Fruit fly (Drosophila melanogaster) whole organism, embryonic: Measurements from ENCODE around the gene CG32855.

Source experiments
- CG10321 ChIP-seq: fragments of 200-800 bp; sonication (Bioruptor generic); IDR thresholded peaks from 2 replicates; pipeline ENCODE4 v1.3.6; 2022; ENCODE audit warnings: missing biosample characterization, missing genetic modification characterization
- CG10654 ChIP-seq: fragments of 200-800 bp; sonication (Bioruptor generic); optimal IDR thresholded peaks from 2 replicates; lab custom pipeline; 2016; ENCODE audit warnings: missing biosample characterization, missing genetic modification characterization
- CG11247 ChIP-seq: fragments of 200-800 bp; sonication (Bioruptor generic); IDR thresholded peaks from 2 replicates; pipeline ENCODE4 v1.3.6; 2022; ENCODE audit warnings: missing biosample characterization, missing genetic modification characterization
- CG11398 ChIP-seq: fragments of 200-800 bp; sonication (Bioruptor generic); optimal IDR thresholded peaks from 2 replicates; lab custom pipeline; 2016; ENCODE audit warnings: missing biosample characterization, missing genetic modification characterization
- CG11560 ChIP-seq: fragments of 200-800 bp; sonication (Bioruptor generic); IDR thresholded peaks from 3 replicates; pipeline ENCODE4 v1.3.6; 2022; ENCODE audit warnings: missing biosample characterization, missing genetic modification characterization
- CG12104 ChIP-seq: fragments of 200-800 bp; sonication (Bioruptor generic); optimal IDR thresholded peaks from 3 replicates; lab custom pipeline; 2016; ENCODE audit warnings: missing biosample characterization, missing genetic modification characterization
- CG13123 ChIP-seq: fragments of 200-800 bp; sonication (Bioruptor generic); optimal IDR thresholded peaks from 2 replicates; lab custom pipeline; 2016; ENCODE audit warnings: missing biosample characterization, missing genetic modification characterization
- CG14014 ChIP-seq: fragments of 200-800 bp; sonication (Bioruptor generic); IDR thresholded peaks from 2 replicates; pipeline ENCODE4 v1.3.6; 2022; ENCODE audit warnings: missing biosample characterization, missing genetic modification characterization
- CG14965 ChIP-seq: fragments of 200-800 bp; sonication (Bioruptor generic); optimal IDR thresholded peaks from 2 replicates; lab custom pipeline; 2016; ENCODE audit warnings: missing biosample characterization, missing genetic modification characterization, borderline replicate concordance
- CG1529 ChIP-seq: fragments of 200-800 bp; sonication (Bioruptor generic); optimal IDR thresholded peaks from 3 replicates; lab custom pipeline; 2018; ENCODE audit warnings: missing biosample characterization, missing genetic modification characterization
- CG17385 ChIP-seq: fragments of 200-800 bp; sonication (Bioruptor generic); optimal IDR thresholded peaks from 3 replicates; lab custom pipeline; 2018; ENCODE audit warnings: missing biosample characterization, mild to moderate bottlenecking, missing genetic modification characterization
- CG17568 ChIP-seq: fragments of 200-800 bp; sonication (Bioruptor generic); optimal IDR thresholded peaks from 2 replicates; lab custom pipeline; 2018; ENCODE audit warnings: missing biosample characterization, mild to moderate bottlenecking, missing genetic modification characterization, moderate library complexity
- CG18764 ChIP-seq: fragments of 200-800 bp; sonication (Bioruptor generic); optimal IDR thresholded peaks from 3 replicates; lab custom pipeline; 2016; ENCODE audit warnings: missing biosample characterization, missing genetic modification characterization
- CG30431 ChIP-seq: fragments of 200-800 bp; sonication (Bioruptor generic); optimal IDR thresholded peaks from 2 replicates; lab custom pipeline; 2017; ENCODE audit warnings: missing biosample characterization, missing genetic modification characterization
- CG32772 ChIP-seq: fragments of 200-800 bp; sonication (Bioruptor generic); IDR thresholded peaks from 2 replicates; pipeline ENCODE4 v1.3.6; 2022; ENCODE audit warnings: missing biosample characterization, missing genetic modification characterization
- CG3281 ChIP-seq: fragments of 200-800 bp; sonication (Bioruptor generic); optimal IDR thresholded peaks from 3 replicates; lab custom pipeline; 2017; ENCODE audit warnings: missing biosample characterization, mild to moderate bottlenecking, missing genetic modification characterization
- CG34376 ChIP-seq: fragments of 200-800 bp; sonication (Bioruptor generic); optimal IDR thresholded peaks from 2 replicates; lab custom pipeline; 2018; ENCODE audit warnings: missing biosample characterization, mild to moderate bottlenecking, missing genetic modification characterization
- CG3847 ChIP-seq: fragments of 200-800 bp; sonication (Bioruptor generic); IDR thresholded peaks from 2 replicates; pipeline ENCODE4 v1.3.6; 2022; ENCODE audit warnings: missing biosample characterization, missing genetic modification characterization
- CG4360 ChIP-seq: fragments of 200-800 bp; sonication (Bioruptor generic); IDR thresholded peaks from 2 replicates; pipeline ENCODE4 v1.3.6; 2022; ENCODE audit warnings: missing biosample characterization, missing genetic modification characterization
- CG4424 ChIP-seq: fragments of 200-800 bp; sonication (Bioruptor generic); optimal IDR thresholded peaks from 3 replicates; lab custom pipeline; 2016; ENCODE audit warnings: missing biosample characterization, missing genetic modification characterization
- CG7271 ChIP-seq: fragments of 200-800 bp; sonication (Bioruptor generic); optimal IDR thresholded peaks from 2 replicates; lab custom pipeline; 2018; ENCODE audit warnings: missing biosample characterization, mild to moderate bottlenecking, missing genetic modification characterization, moderate library complexity
- CG7372 ChIP-seq: fragments of 200-800 bp; sonication (Bioruptor generic); IDR thresholded peaks from 2 replicates; pipeline ENCODE4 v1.3.6; 2022; ENCODE audit warnings: missing biosample characterization, missing genetic modification characterization
- CG8089 ChIP-seq: fragments of 200-800 bp; sonication (Bioruptor generic); optimal IDR thresholded peaks from 3 replicates; lab custom pipeline; 2016; ENCODE audit warnings: missing biosample characterization, missing genetic modification characterization
- Deaf1 ChIP-seq: fragments of 200-800 bp; optimal IDR thresholded peaks from 3 replicates; lab custom pipeline; 2019; ENCODE audit warnings: missing biosample characterization, mild to moderate bottlenecking, missing genetic modification characterization, moderate library complexity
- HLH4C ChIP-seq: fragments of 200-800 bp; sonication (Bioruptor generic); IDR thresholded peaks from 3 replicates; pipeline ENCODE4 v1.3.6; 2022; ENCODE audit warnings: missing biosample characterization, missing genetic modification characterization; ENCODE audit not compliant: partially characterized antibody
- Jarid2 ChIP-seq: fragments of 200-800 bp; sonication (Bioruptor generic); optimal IDR thresholded peaks from 3 replicates; lab custom pipeline; 2017; ENCODE audit warnings: mild to moderate bottlenecking, missing biosample characterization, missing genetic modification reagents, missing genetic modification characterization
- MTF-1 ChIP-seq: fragments of 200-800 bp; sonication (Bioruptor generic); optimal IDR thresholded peaks from 2 replicates; lab custom pipeline; 2018; ENCODE audit warnings: missing biosample characterization, mild to moderate bottlenecking, missing genetic modification characterization, borderline replicate concordance
- Mrtf ChIP-seq: fragments of 200-800 bp; sonication (Bioruptor generic); IDR thresholded peaks from 3 replicates; pipeline ENCODE4 v1.3.6; 2022; ENCODE audit warnings: missing biosample characterization, missing genetic modification characterization
- Myb ChIP-seq: fragments of 200-800 bp; sonication (Bioruptor generic); optimal IDR thresholded peaks from 2 replicates; lab custom pipeline; 2016; ENCODE audit warnings: missing biosample characterization, missing genetic modification characterization
- Sry-δ ChIP-seq: fragments of 200-800 bp; sonication (Bioruptor generic); optimal IDR thresholded peaks from 2 replicates; lab custom pipeline; 2016; ENCODE audit warnings: missing biosample characterization, missing genetic modification characterization
- TFAM ChIP-seq: fragments of 200-800 bp; sonication (Bioruptor generic); optimal IDR thresholded peaks from 2 replicates; lab custom pipeline; 2017; ENCODE audit warnings: missing biosample characterization, missing genetic modification characterization, inconsistent platforms
- Trl ChIP-seq, 3 experiments: fragments of >200 bp in 2 of 3; fragments of 200-800 bp in 1 of 3; sonication (Bioruptor generic) in 1 of 3; optimal IDR thresholded peaks; 2 replicates in 1 of 3; 3 replicates in 2 of 3; lab custom pipeline; 2016 to 2017; ENCODE audit warnings: missing biosample characterization in 1 of 3, missing genetic modification characterization in 1 of 3
- Vsx1 ChIP-seq: fragments of 200-800 bp; sonication (Bioruptor generic); optimal IDR thresholded peaks from 2 replicates; lab custom pipeline; 2017; ENCODE audit warnings: missing biosample characterization, mild to moderate bottlenecking, missing genetic modification characterization, missing genetic modification reagents
- Xbp1 ChIP-seq: fragments of 200-800 bp; sonication (Bioruptor generic); optimal IDR thresholded peaks from 3 replicates; lab custom pipeline; 2016; ENCODE audit warnings: missing biosample characterization, mild to moderate bottlenecking, missing genetic modification characterization
- dpn ChIP-seq, 2 experiments: fragments of 200-800 bp; sonication (Bioruptor generic); optimal IDR thresholded peaks; 3 replicates each; lab custom pipeline; 2016; ENCODE audit warnings: missing biosample characterization in 2 of 2, missing genetic modification characterization in 2 of 2
- fu2 ChIP-seq: fragments of 200-800 bp; sonication (Bioruptor generic); optimal IDR thresholded peaks from 2 replicates; lab custom pipeline; 2016; ENCODE audit warnings: missing biosample characterization, missing genetic modification characterization
- ind ChIP-seq: fragments of 200-800 bp; sonication (Bioruptor generic); optimal IDR thresholded peaks from 3 replicates; lab custom pipeline; 2016; ENCODE audit warnings: missing biosample characterization, missing genetic modification characterization
- jigr1 ChIP-seq: fragments of 200-800 bp; sonication (Bioruptor generic); IDR thresholded peaks from 3 replicates; pipeline ENCODE4 v1.3.6; 2022; ENCODE audit warnings: missing biosample characterization, missing genetic modification characterization
- nerfin-2 ChIP-seq: fragments of 200-800 bp; sonication (Bioruptor generic); IDR thresholded peaks from 2 replicates; pipeline ENCODE4 v1.3.6; 2022; ENCODE audit warnings: missing biosample characterization, missing genetic modification characterization; ENCODE audit not compliant: partially characterized antibody
- nmo ChIP-seq: fragments of 200-800 bp; sonication (Bioruptor generic); optimal IDR thresholded peaks from 2 replicates; lab custom pipeline; 2018; ENCODE audit warnings: missing biosample characterization, mild to moderate bottlenecking, missing genetic modification characterization, moderate library complexity
- p53 ChIP-seq: fragments of 200-800 bp; sonication (Bioruptor generic); optimal IDR thresholded peaks from 2 replicates; lab custom pipeline; 2016; ENCODE audit warnings: missing biosample characterization, missing genetic modification characterization
- pan ChIP-seq, 4 experiments: fragments of >200 bp in 3 of 4; fragments of 200-800 bp in 1 of 4; sonication (Bioruptor generic) in 1 of 4; optimal IDR thresholded peaks in 3 of 4; IDR thresholded peaks in 1 of 4; 2 replicates each; pipeline versions ENCODE4 v1.3.6 to Lab custom; 2017 to 2022; ENCODE audit warnings: missing biosample characterization in 2 of 4, missing genetic modification characterization in 2 of 4, mixed read lengths in 1 of 4
- rib ChIP-seq: fragments of 200-800 bp; sonication (Bioruptor generic); IDR thresholded peaks from 2 replicates; pipeline ENCODE4 v1.3.6; 2022; ENCODE audit warnings: missing biosample characterization, missing genetic modification characterization
- run ChIP-seq: fragments of 200-800 bp; sonication (Bioruptor generic); optimal IDR thresholded peaks from 3 replicates; lab custom pipeline; 2018; ENCODE audit warnings: missing biosample characterization, mild to moderate bottlenecking, missing genetic modification characterization
- sima ChIP-seq: fragments of 200-800 bp; sonication (Bioruptor generic); optimal IDR thresholded peaks from 2 replicates; lab custom pipeline; 2016; ENCODE audit warnings: missing biosample characterization, missing genetic modification characterization
- so ChIP-seq: fragments of 200-800 bp; sonication (Bioruptor generic); IDR thresholded peaks from 3 replicates; pipeline ENCODE4 v1.3.6; 2022; ENCODE audit warnings: missing biosample characterization, missing genetic modification characterization
- tx ChIP-seq: fragments of 200-800 bp; sonication (Bioruptor generic); optimal IDR thresholded peaks from 2 replicates; lab custom pipeline; 2016; ENCODE audit warnings: missing biosample characterization, missing genetic modification characterization
- vfl ChIP-seq: fragments of 200-800 bp; sonication (Bioruptor generic); optimal IDR thresholded peaks from 2 replicates; lab custom pipeline; 2016; ENCODE audit warnings: missing biosample characterization, missing genetic modification characterization

CG32855 gene

dm6 chr3R:16097661-16098329 is 17.0 kb upstream of the CG32855 start (continued):
- TF ChIP-seq fu2 (GFP tag; lab: Kevin White, UChicago) (peak; percentile 13), CG7271 (tag; lab: Kevin White, UChicago) (peak; percentile 71), nmo (peak; percentile 89), CG1529 (GFP tag; lab: Kevin White, UChicago) (peak; percentile 72), Vsx1 (GFP tag; lab: Kevin White, UChicago) (no peak), sima (GFP tag; lab: Kevin White, UChicago) (no peak), rib (no peak), nerfin-2 (no peak), CG10654 (GFP tag; lab: Kevin White, UChicago) (peak; percentile 50), CG11398 (GFP tag; lab: Kevin White, UChicago) (peak; percentile 51), TFAM (GFP tag; lab: Kevin White, UChicago) (peak; percentile 33), pan (optimal IDR thresholded peaks at IDR 0.05; lab: Kevin White, UChicago) (no peak), pan (GFP tag; optimal IDR thresholded peaks at IDR 0.05 in 1 of 2, IDR thresholded peaks at IDR 0.05 in 1 of 2) (peak in 1 of 2 experiments; percentile 75), Trl (optimal IDR thresholded peaks at IDR 0.05; lab: Kevin White, UChicago) (no peak), Trl (GFP tag; optimal IDR thresholded peaks at IDR 0.05; lab: Kevin White, UChicago) (peak; percentile 74), CG30431 (GFP tag; lab: Kevin White, UChicago) (peak; percentile 73), Sry-δ (GFP tag; lab: Kevin White, UChicago) (peak; percentile 38), tx (GFP tag; lab: Kevin White, UChicago) (peak; percentile 42), Jarid2 (GFP tag; lab: Kevin White, UChicago) (peak; percentile 44), CG18764 (peak; percentile 47), vfl (GFP tag; lab: Kevin White, UChicago) (no peak), CG10321 (GFP tag; lab: Robert Waterston, UW) (peak; percentile 41; the same call in 1 of the 2 replicates), Myb (GFP tag; lab: Kevin White, UChicago) (peak; percentile 35), CG17568 (GFP tag; lab: Kevin White, UChicago) (peak; percentile 4), CG32772 (GFP tag; lab: Robert Waterston, UW) (peak; percentile 85), CG8089 (peak; percentile 37), run (tag; lab: Kevin White, UChicago) (peak; percentile 49), Deaf1 (tag; lab: Kevin White, UChicago) (peak; percentile 1), CG13123 (no peak), CG14014 (peak; percentile 55; the same call in 1 of the 2 replicates), CG11560 (peak; percentile 49; the same call in 1 of the 3 replicates), so (GFP tag; lab: Robert Waterston, UW) (no peak; the same call in 2 of the 3 replicates), ind (peak; percentile 75), CG17385 (peak; percentile 61), CG4424 (GFP tag; lab: Kevin White, UChicago) (peak; percentile 89), Xbp1 (GFP tag; lab: Kevin White, UChicago) (peak; percentile 81), CG3847 (peak; percentile 50), p53 (GFP tag; lab: Kevin White, UChicago) (peak; percentile 51), MTF-1 (GFP tag; lab: Kevin White, UChicago) (peak; percentile 50), HLH4C (GFP tag; lab: Robert Waterston, UW) (no peak), CG14965 (GFP tag; lab: Kevin White, UChicago) (peak; percentile 28), CG3281 (GFP tag; lab: Kevin White, UChicago) (peak; percentile 32), CG34376 (no peak), CG12104 (peak; percentile 27), dpn (GFP tag; optimal IDR thresholded peaks at IDR 0.05; lab: Kevin White, UChicago) (peak; percentile 75 to 76), CG4360 (GFP tag; lab: Robert Waterston, UW) (0 out of 2 replicates have a peak, but pooled peaks have one; percentile 44), CG7372 (peak; percentile 53; the same call in 1 of the 2 replicates), jigr1 (peak; percentile 75; the same call in 2 of the 3 replicates), CG11247 (peak; percentile 65), Mrtf (peak; percentile 59; the same call in 2 of the 3 replicates)
